Worm (Caenorhabditis elegans) whole organism, L1 larva: Measurements from ENCODE around the gene wrt-9.

Experiments
- C16A3.4 ChIP-seq: fragments of 150-350 bp; optimal IDR thresholded peaks from 2 replicates; lab custom pipeline; 2014; ENCODE audit warnings: missing biosample characterization, missing genetic modification characterization
- aha-1 ChIP-seq: fragments of 150-350 bp; optimal IDR thresholded peaks from 2 replicates; lab custom pipeline; 2014; ENCODE audit warnings: missing biosample characterization, missing genetic modification characterization
- ceh-88 ChIP-seq: fragments of 200-800 bp; sonication (Bioruptor generic); IDR thresholded peaks from 2 replicates; pipeline ENCODE4 v1.3.6; 2022; ENCODE audit warnings: missing genetic modification characterization, missing compliant biosample characterization
- egl-27 ChIP-seq, 2 experiments: fragments of 150-350 bp in 1 of 2; sonication (generic microtip); optimal IDR thresholded peaks; 3 replicates each; lab custom pipeline; 2017 to 2018; ENCODE audit warnings: missing biosample characterization in 2 of 2, missing genetic modification characterization in 2 of 2, missing genetic modification reagents in 2 of 2
- elt-3 ChIP-seq, 6 experiments: fragments of 150-350 bp in 1 of 6; sonication (generic microtip); optimal IDR thresholded peaks; 2 replicates each; lab custom pipeline; 2017 to 2018; ENCODE audit warnings: missing biosample characterization in 6 of 6, missing genetic modification characterization in 6 of 6, inconsistent platforms in 1 of 6
- fkh-10 ChIP-seq: sonication (generic microtip); optimal IDR thresholded peaks from 2 replicates; lab custom pipeline; 2017; ENCODE audit warnings: missing biosample characterization, missing genetic modification reagents, missing genetic modification characterization
- fos-1 ChIP-seq: fragments of 150-350 bp; optimal IDR thresholded peaks from 2 replicates; lab custom pipeline; 2014; ENCODE audit warnings: missing biosample characterization, missing genetic modification characterization
- lsy-2 ChIP-seq, 2 experiments: fragments of 150-350 bp; optimal IDR thresholded peaks; 2 replicates each; lab custom pipeline; 2014; ENCODE audit warnings: missing biosample characterization in 2 of 2, missing genetic modification characterization in 2 of 2
- nhr-12 ChIP-seq: sonication (generic microtip); optimal IDR thresholded peaks from 2 replicates; lab custom pipeline; 2017; ENCODE audit warnings: missing biosample characterization, missing genetic modification characterization
- nhr-76 ChIP-seq: sonication (generic microtip); optimal IDR thresholded peaks from 2 replicates; lab custom pipeline; 2017; ENCODE audit warnings: missing biosample characterization, missing genetic modification characterization
- skn-1 ChIP-seq: fragments of 150-350 bp; optimal IDR thresholded peaks from 2 replicates; lab custom pipeline; 2014; ENCODE audit warnings: missing biosample characterization, missing genetic modification characterization
- swsn-7 ChIP-seq: sonication (generic microtip); optimal IDR thresholded peaks from 2 replicates; lab custom pipeline; 2016; ENCODE audit warnings: missing genetic modification characterization, missing compliant biosample characterization

DNA sequence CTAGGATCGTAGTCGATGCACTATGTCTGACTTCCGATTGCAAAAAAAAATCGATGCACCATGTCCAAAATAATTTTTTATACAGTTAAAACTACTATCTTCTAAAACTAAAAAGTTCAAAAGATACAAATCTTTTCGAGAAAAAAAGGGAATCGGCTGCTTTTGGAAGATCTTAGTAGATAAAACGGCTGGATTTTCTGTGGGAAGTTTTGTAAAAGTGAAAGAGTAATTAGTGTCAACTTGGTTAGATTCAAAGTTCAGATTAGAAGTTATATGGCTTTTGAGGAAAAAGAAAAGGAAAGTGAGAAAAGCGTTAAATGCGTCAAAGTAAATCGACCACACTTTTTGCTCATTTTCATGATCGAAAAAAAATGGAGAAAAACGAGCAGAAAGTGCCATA lies 10.6 kb downstream of the wrt-9 start:
- TF ChIP-seq lsy-2 (tag; optimal IDR thresholded peaks at IDR 0.05; lab: Kevin White, UChicago) (no peak), ceh-88 (no peak), egl-27 (tag; optimal IDR thresholded peaks at IDR 0.05; lab: Kevin White, UChicago) (no peak), aha-1 (tag; lab: Kevin White, UChicago) (no peak), nhr-76 (tag; lab: Kevin White, UChicago) (no peak), swsn-7 (tag; lab: Kevin White, UChicago) (no peak), C16A3.4 (tag; lab: Kevin White, UChicago) (no peak), skn-1 (tag; lab: Kevin White, UChicago) (no peak), nhr-12 (no peak), fkh-10 (no peak), fos-1 (tag; lab: Kevin White, UChicago) (no peak), elt-3 (tag; optimal IDR thresholded peaks at IDR 0.05; lab: Kevin White, UChicago) (no peak)
